Fruit fly (Drosophila melanogaster) whole organism, embryonic: ENCODE measurements around the gene mop.

ENCODE experiments used
- CG12391 ChIP-seq: fragments of 200-800 bp; sonication (Bioruptor generic); optimal IDR thresholded peaks from 3 replicates; lab custom pipeline; 2018; ENCODE audit warnings: missing biosample characterization, mild to moderate bottlenecking, missing genetic modification characterization, moderate library complexity
- CG13424 ChIP-seq: fragments of 200-800 bp; sonication (Bioruptor generic); optimal IDR thresholded peaks from 2 replicates; lab custom pipeline; 2019; ENCODE audit warnings: missing biosample characterization, mild to moderate bottlenecking, missing genetic modification characterization, moderate library complexity
- CG13894 ChIP-seq: fragments of 200-800 bp; sonication (Bioruptor generic); optimal IDR thresholded peaks from 3 replicates; lab custom pipeline; 2018; ENCODE audit warnings: missing biosample characterization, mild to moderate bottlenecking, missing genetic modification characterization, moderate library complexity
- CG15696 ChIP-seq: fragments of 200-800 bp; sonication (Bioruptor generic); optimal IDR thresholded peaks from 2 replicates; lab custom pipeline; 2019; ENCODE audit warnings: missing biosample characterization, mild to moderate bottlenecking, missing genetic modification characterization, moderate library complexity
- CG1603 ChIP-seq: fragments of 200-800 bp; sonication (Bioruptor generic); optimal IDR thresholded peaks from 2 replicates; lab custom pipeline; 2019; ENCODE audit warnings: missing biosample characterization, mild to moderate bottlenecking, missing genetic modification characterization, moderate library complexity
- CG17359 ChIP-seq: fragments of 200-800 bp; sonication (Bioruptor generic); optimal IDR thresholded peaks from 3 replicates; lab custom pipeline; 2018; ENCODE audit warnings: missing biosample characterization, mild to moderate bottlenecking, missing genetic modification characterization, moderate library complexity
- CG30020 ChIP-seq: fragments of 200-800 bp; optimal IDR thresholded peaks from 2 replicates; lab custom pipeline; 2019; ENCODE audit warnings: missing biosample characterization, mild to moderate bottlenecking, missing genetic modification characterization, moderate library complexity
- CG31365 ChIP-seq: fragments of 200-800 bp; sonication (Bioruptor generic); optimal IDR thresholded peaks from 2 replicates; lab custom pipeline; 2018; ENCODE audit warnings: missing biosample characterization, mild to moderate bottlenecking, missing genetic modification characterization
- CG31388 ChIP-seq: fragments of 200-800 bp; sonication (Bioruptor generic); optimal IDR thresholded peaks from 2 replicates; lab custom pipeline; 2016; ENCODE audit warnings: missing biosample characterization, missing genetic modification characterization
- CG42726 ChIP-seq: fragments of 200-800 bp; sonication (Bioruptor generic); IDR thresholded peaks from 2 replicates; pipeline ENCODE4 v1.3.6; 2022; ENCODE audit warnings: missing biosample characterization, missing genetic modification characterization; ENCODE audit not compliant: partially characterized antibody
- CG4328 ChIP-seq: fragments of 200-800 bp; sonication (Bioruptor generic); optimal IDR thresholded peaks from 3 replicates; lab custom pipeline; 2017; ENCODE audit warnings: missing biosample characterization, missing genetic modification reagents, missing genetic modification characterization
- CG4730 ChIP-seq: fragments of 200-800 bp; sonication (Bioruptor generic); IDR thresholded peaks from 2 replicates; pipeline ENCODE4 v1.3.6; 2022; ENCODE audit warnings: missing biosample characterization, missing genetic modification characterization
- CG8359 ChIP-seq: fragments of 200-800 bp; sonication (Bioruptor generic); optimal IDR thresholded peaks from 2 replicates; lab custom pipeline; 2017; ENCODE audit warnings: missing biosample characterization, mild to moderate bottlenecking, missing genetic modification characterization, borderline replicate concordance
- CG8924 ChIP-seq: fragments of 200-800 bp; optimal IDR thresholded peaks from 3 replicates; lab custom pipeline; 2019; ENCODE audit warnings: missing biosample characterization, mild to moderate bottlenecking, missing genetic modification characterization, moderate library complexity
- D19A ChIP-seq: fragments of 200-800 bp; optimal IDR thresholded peaks from 3 replicates; lab custom pipeline; 2019; ENCODE audit warnings: missing biosample characterization, mild to moderate bottlenecking, missing genetic modification characterization, moderate library complexity
- Dip3 ChIP-seq: fragments of 200-800 bp; sonication (Bioruptor generic); optimal IDR thresholded peaks from 3 replicates; lab custom pipeline; 2016; ENCODE audit warnings: missing biosample characterization, missing genetic modification characterization
- Doc2 ChIP-seq: fragments of 200-800 bp; sonication (Bioruptor generic); IDR thresholded peaks from 2 replicates; pipeline ENCODE4 v1.3.6; 2022; ENCODE audit warnings: missing biosample characterization, missing genetic modification characterization
- H15 ChIP-seq: fragments of 200-800 bp; sonication (Bioruptor generic); IDR thresholded peaks from 3 replicates; pipeline ENCODE4 v1.3.6; 2022; ENCODE audit warnings: missing biosample characterization, missing genetic modification characterization
- Hmx ChIP-seq: fragments of 200-800 bp; sonication (Bioruptor generic); optimal IDR thresholded peaks from 2 replicates; lab custom pipeline; 2016; ENCODE audit warnings: missing biosample characterization, missing genetic modification characterization
- Hr39 ChIP-seq: fragments of >200 bp; optimal IDR thresholded peaks from 2 replicates; lab custom pipeline; 2017
- Rx ChIP-seq: fragments of 200-800 bp; sonication (Bioruptor generic); IDR thresholded peaks from 2 replicates; pipeline ENCODE4 v1.3.6; 2022; ENCODE audit warnings: missing biosample characterization, missing genetic modification characterization
- Six4 ChIP-seq: fragments of 200-800 bp; sonication (Bioruptor generic); optimal IDR thresholded peaks from 2 replicates; lab custom pipeline; 2016; ENCODE audit warnings: missing biosample characterization, missing genetic modification characterization
- Taf1 ChIP-seq: fragments of 200-800 bp; sonication (Bioruptor generic); IDR thresholded peaks from 2 replicates; pipeline ENCODE4 v1.3.6; 2022; ENCODE audit warnings: missing biosample characterization, missing genetic modification characterization
- ac ChIP-seq: fragments of 200-800 bp; sonication (Bioruptor generic); optimal IDR thresholded peaks from 3 replicates; lab custom pipeline; 2017; ENCODE audit warnings: missing biosample characterization, mild to moderate bottlenecking, missing genetic modification characterization
- ase ChIP-seq: fragments of 200-800 bp; sonication (Bioruptor generic); IDR thresholded peaks from 3 replicates; pipeline ENCODE4 v1.3.6; 2022; ENCODE audit warnings: missing biosample characterization, missing genetic modification characterization
- bowl ChIP-seq: fragments of 200-800 bp; sonication (Bioruptor generic); IDR thresholded peaks from 2 replicates; pipeline ENCODE4 v1.3.6; 2022; ENCODE audit warnings: missing biosample characterization, missing genetic modification characterization
- chinmo ChIP-seq: fragments of 200-800 bp; sonication (Bioruptor generic); IDR thresholded peaks from 4 replicates; pipeline ENCODE4 v1.3.6; 2022; ENCODE audit warnings: missing biosample characterization, missing genetic modification characterization; ENCODE audit not compliant: partially characterized antibody
- chm ChIP-seq: fragments of 200-800 bp; sonication (Bioruptor generic); IDR thresholded peaks from 2 replicates; pipeline ENCODE4 v1.3.6; 2022; ENCODE audit warnings: missing biosample characterization, missing genetic modification characterization
- cwo ChIP-seq: fragments of 200-800 bp; sonication (Bioruptor generic); optimal IDR thresholded peaks from 3 replicates; lab custom pipeline; 2017; ENCODE audit warnings: missing biosample characterization, missing genetic modification characterization, mild to moderate bottlenecking, moderate library complexity, missing genetic modification reagents
- exex ChIP-seq: fragments of 200-800 bp; sonication (Bioruptor generic); optimal IDR thresholded peaks from 4 replicates; lab custom pipeline; 2018; ENCODE audit warnings: missing biosample characterization, mild to moderate bottlenecking, missing genetic modification characterization, moderate library complexity
- fu2 ChIP-seq: fragments of 200-800 bp; sonication (Bioruptor generic); optimal IDR thresholded peaks from 2 replicates; lab custom pipeline; 2016; ENCODE audit warnings: missing biosample characterization, missing genetic modification characterization
- gro ChIP-seq: fragments of 200-800 bp; sonication (Bioruptor generic); optimal IDR thresholded peaks from 2 replicates; lab custom pipeline; 2016; ENCODE audit warnings: missing biosample characterization, missing genetic modification characterization
- ham ChIP-seq: fragments of 200-800 bp; sonication (Bioruptor generic); IDR thresholded peaks from 2 replicates; pipeline ENCODE4 v1.3.6; 2022; ENCODE audit warnings: missing biosample characterization, missing genetic modification characterization
- hbn ChIP-seq: fragments of 200-800 bp; sonication (Bioruptor generic); IDR thresholded peaks from 2 replicates; pipeline ENCODE4 v1.3.6; 2022; ENCODE audit warnings: missing biosample characterization, missing genetic modification characterization; ENCODE audit not compliant: partially characterized antibody
- insv ChIP-seq, 2 experiments: fragments of 200-800 bp; sonication (Bioruptor generic); optimal IDR thresholded peaks; 3 replicates each; lab custom pipeline; 2016 to 2018; ENCODE audit warnings: missing biosample characterization in 2 of 2, missing genetic modification characterization in 2 of 2
- inv ChIP-seq: fragments of 200-800 bp; sonication (Bioruptor generic); IDR thresholded peaks from 2 replicates; pipeline ENCODE4 v1.3.6; 2022; ENCODE audit warnings: missing biosample characterization, missing genetic modification characterization; ENCODE audit not compliant: partially characterized antibody
- lmd ChIP-seq: fragments of 200-800 bp; sonication (Bioruptor generic); IDR thresholded peaks from 2 replicates; pipeline ENCODE4 v1.3.6; 2022; ENCODE audit warnings: missing biosample characterization, missing genetic modification characterization
- luna ChIP-seq: fragments of 200-800 bp; sonication (Bioruptor generic); optimal IDR thresholded peaks from 2 replicates; lab custom pipeline; 2016; ENCODE audit warnings: missing biosample characterization, missing genetic modification characterization
- mam ChIP-seq: fragments of 200-800 bp; sonication (Bioruptor generic); optimal IDR thresholded peaks from 3 replicates; lab custom pipeline; 2016; ENCODE audit warnings: missing biosample characterization, missing genetic modification characterization
- mirr ChIP-seq: fragments of 200-800 bp; sonication (Bioruptor generic); optimal IDR thresholded peaks from 3 replicates; lab custom pipeline; 2018; ENCODE audit warnings: missing biosample characterization, mild to moderate bottlenecking, missing genetic modification characterization
- nau ChIP-seq: fragments of 200-800 bp; sonication (Bioruptor generic); optimal IDR thresholded peaks from 3 replicates; lab custom pipeline; 2017; ENCODE audit warnings: missing biosample characterization, mild to moderate bottlenecking, missing genetic modification characterization, missing genetic modification reagents
- sc ChIP-seq, 3 experiments: fragments of >200 bp in 2 of 3; fragments of 200-800 bp in 1 of 3; sonication (Bioruptor generic) in 1 of 3; optimal IDR thresholded peaks; 2 replicates in 2 of 3; 3 replicates in 1 of 3; lab custom pipeline; 2017; ENCODE audit warnings: mild to moderate bottlenecking in 1 of 3, missing biosample characterization in 1 of 3, missing genetic modification characterization in 1 of 3, missing genetic modification reagents in 1 of 3
- sens-2 ChIP-seq: fragments of 200-800 bp; sonication (Bioruptor generic); IDR thresholded peaks from 2 replicates; pipeline ENCODE4 v1.3.6; 2022; ENCODE audit warnings: missing biosample characterization, missing genetic modification characterization
- seq ChIP-seq: fragments of 200-800 bp; sonication (Bioruptor generic); IDR thresholded peaks from 2 replicates; pipeline ENCODE4 v1.3.6; 2022; ENCODE audit warnings: missing biosample characterization, missing genetic modification characterization
- sima ChIP-seq: fragments of 200-800 bp; sonication (Bioruptor generic); optimal IDR thresholded peaks from 2 replicates; lab custom pipeline; 2016; ENCODE audit warnings: missing biosample characterization, missing genetic modification characterization
- tap ChIP-seq: fragments of 200-800 bp; optimal IDR thresholded peaks from 3 replicates; lab custom pipeline; 2019; ENCODE audit warnings: missing biosample characterization, mild to moderate bottlenecking, missing genetic modification characterization, moderate library complexity
- tin ChIP-seq: fragments of 200-800 bp; sonication (Bioruptor generic); optimal IDR thresholded peaks from 3 replicates; lab custom pipeline; 2016; ENCODE audit warnings: missing biosample characterization, missing genetic modification characterization
- vnd ChIP-seq: fragments of 200-800 bp; sonication (Bioruptor generic); IDR thresholded peaks from 3 replicates; pipeline ENCODE4 v1.3.6; 2022; ENCODE audit warnings: missing biosample characterization, missing genetic modification characterization; ENCODE audit not compliant: partially characterized antibody

mop gene

dm6 chr3L:14757464-14758384, 18.2 kb downstream of the mop start, which contains the start of gene CG42507 (continued):
- peak; percentile 80 for TF ChIP-seq mirr (GFP tag; lab: Kevin White, UChicago)
- TF ChIP-seq CG4328 (GFP tag; lab: Kevin White, UChicago): peak; percentile 60
- no peak for TF ChIP-seq fu2 (GFP tag; lab: Kevin White, UChicago)
- TF ChIP-seq sens-2 (GFP tag; lab: Robert Waterston, UW): no peak
- no peak for TF ChIP-seq luna (GFP tag; lab: Kevin White, UChicago)
- peak; percentile 51 for TF ChIP-seq hbn (GFP tag; lab: Robert Waterston, UW)
- no peak for TF ChIP-seq nau
- peak; percentile 3 for TF ChIP-seq Dip3 (GFP tag; lab: Kevin White, UChicago)
- no peak for TF ChIP-seq CG31388 (GFP tag; lab: Kevin White, UChicago)
- peak; percentile 66 for TF ChIP-seq ac (GFP tag; lab: Kevin White, UChicago)
- no peak for TF ChIP-seq vnd (GFP tag; lab: Robert Waterston, UW)
- peak; percentile 50 for TF ChIP-seq CG8924 (tag; lab: Kevin White, UChicago)
- no peak for TF ChIP-seq Six4 (GFP tag; lab: Kevin White, UChicago)
- TF ChIP-seq CG4730 (GFP tag; lab: Robert Waterston, UW): no peak
- no peak for TF ChIP-seq Taf1
- TF ChIP-seq chinmo (GFP tag; lab: Robert Waterston, UW): peak; percentile 68; the same call in 2 of the 4 replicates
- no peak for TF ChIP-seq gro
- peak; percentile 30 for TF ChIP-seq tap (tag; lab: Kevin White, UChicago)
- TF ChIP-seq inv (GFP tag; lab: Robert Waterston, UW): no peak
- TF ChIP-seq CG15696 (tag; lab: Kevin White, UChicago): peak; percentile 65
- no peak for TF ChIP-seq sc (optimal IDR thresholded peaks at IDR 0.05; lab: Kevin White, UChicago)
- peak; percentile 16 for TF ChIP-seq sc (GFP tag; optimal IDR thresholded peaks at IDR 0.05; lab: Kevin White, UChicago)
- no peak for TF ChIP-seq mam (GFP tag; lab: Kevin White, UChicago)
- peak; percentile 14 for TF ChIP-seq CG17359 (tag; lab: Kevin White, UChicago)
- peak; percentile 52 for TF ChIP-seq CG31365
- no peak for TF ChIP-seq CG30020 (tag; lab: Kevin White, UChicago)
- TF ChIP-seq bowl (GFP tag; lab: Robert Waterston, UW): no peak
- TF ChIP-seq sima (GFP tag; lab: Kevin White, UChicago): no peak
- TF ChIP-seq seq (GFP tag; lab: Robert Waterston, UW): peak; percentile 51; the same call in 1 of the 2 replicates
- TF ChIP-seq insv (GFP tag; optimal IDR thresholded peaks at IDR 0.05; lab: Kevin White, UChicago): peak in 1 of 2 experiments; percentile 73
- TF ChIP-seq CG13424 (tag; lab: Kevin White, UChicago): peak; percentile 33
- TF ChIP-seq chm (GFP tag; lab: Robert Waterston, UW): peak; percentile 50
- TF ChIP-seq ase (GFP tag; lab: Robert Waterston, UW): no peak
- peak; percentile 43 for TF ChIP-seq exex (tag; lab: Kevin White, UChicago)
- TF ChIP-seq Hmx: no peak
- no peak for TF ChIP-seq cwo (GFP tag; lab: Kevin White, UChicago)
- TF ChIP-seq CG13894 (tag; lab: Kevin White, UChicago): peak; percentile 79
- no peak; the same call in 1 of the 2 replicates for TF ChIP-seq lmd
- TF ChIP-seq Doc2 (GFP tag; lab: Robert Waterston, UW): no peak
- peak; percentile 20 for TF ChIP-seq CG8359 (GFP tag; lab: Kevin White, UChicago)
- TF ChIP-seq H15 (GFP tag; lab: Robert Waterston, UW): no peak
- no peak for TF ChIP-seq tin (GFP tag; lab: Kevin White, UChicago)
- TF ChIP-seq D19A: peak; percentile 79
- no peak for TF ChIP-seq Rx
- TF ChIP-seq ham (GFP tag; lab: Robert Waterston, UW): no peak
- TF ChIP-seq CG42726: no peak
- TF ChIP-seq CG12391 (tag; lab: Kevin White, UChicago): peak; percentile 4
- peak; percentile 39 for TF ChIP-seq CG1603 (tag; lab: Kevin White, UChicago)
- TF ChIP-seq Hr39: no peak
